Fruit fly (Drosophila melanogaster) whole organism, embryonic: ENCODE data around the gene CG14212.

Source experiments
- CG10267 ChIP-seq: fragments of 200-800 bp; sonication (Bioruptor generic); optimal IDR thresholded peaks from 2 replicates; lab custom pipeline; 2018; ENCODE audit warnings: missing biosample characterization, mild to moderate bottlenecking, missing genetic modification characterization, moderate library complexity
- CG10366 ChIP-seq: fragments of 200-800 bp; sonication (Bioruptor generic); IDR thresholded peaks from 2 replicates; pipeline ENCODE4 v1.3.6; 2022; ENCODE audit warnings: missing biosample characterization, missing genetic modification characterization
- CG10543 ChIP-seq: fragments of 200-800 bp; sonication (Bioruptor generic); optimal IDR thresholded peaks from 3 replicates; lab custom pipeline; 2017; ENCODE audit warnings: missing biosample characterization, mild to moderate bottlenecking, missing genetic modification characterization, moderate library complexity
- CG10979 ChIP-seq: fragments of 200-800 bp; sonication (Bioruptor generic); optimal IDR thresholded peaks from 2 replicates; lab custom pipeline; 2018; ENCODE audit warnings: missing biosample characterization, mild to moderate bottlenecking, missing genetic modification characterization, moderate library complexity
- CG11085 ChIP-seq: fragments of 200-800 bp; sonication (Bioruptor generic); IDR thresholded peaks from 2 replicates; pipeline ENCODE4 v1.3.6; 2022; ENCODE audit warnings: missing biosample characterization, missing genetic modification characterization
- CG11093 ChIP-seq: fragments of 200-800 bp; sonication (Bioruptor generic); IDR thresholded peaks from 3 replicates; pipeline ENCODE4 v1.3.6; 2022; ENCODE audit warnings: missing biosample characterization, missing genetic modification characterization
- CG12769 ChIP-seq: fragments of 200-800 bp; sonication (Bioruptor generic); optimal IDR thresholded peaks from 2 replicates; lab custom pipeline; 2019; ENCODE audit warnings: missing biosample characterization, mild to moderate bottlenecking, missing genetic modification characterization, moderate library complexity
- CG13296 ChIP-seq: fragments of 200-800 bp; sonication (Bioruptor generic); optimal IDR thresholded peaks from 3 replicates; lab custom pipeline; 2018; ENCODE audit warnings: missing biosample characterization, mild to moderate bottlenecking, missing genetic modification characterization
- CG14860 ChIP-seq: fragments of 200-800 bp; sonication (Bioruptor generic); IDR thresholded peaks from 3 replicates; pipeline ENCODE4 v1.3.6; 2022; ENCODE audit warnings: missing biosample characterization, missing genetic modification characterization; ENCODE audit not compliant: partially characterized antibody
- CG17568 ChIP-seq: fragments of 200-800 bp; sonication (Bioruptor generic); optimal IDR thresholded peaks from 2 replicates; lab custom pipeline; 2018; ENCODE audit warnings: missing biosample characterization, mild to moderate bottlenecking, missing genetic modification characterization, moderate library complexity
- CG18619 ChIP-seq: fragments of 200-800 bp; sonication (Bioruptor generic); optimal IDR thresholded peaks from 3 replicates; lab custom pipeline; 2017; ENCODE audit warnings: missing biosample characterization, mild to moderate bottlenecking, missing genetic modification characterization
- CG18764 ChIP-seq: fragments of 200-800 bp; sonication (Bioruptor generic); optimal IDR thresholded peaks from 3 replicates; lab custom pipeline; 2016; ENCODE audit warnings: missing biosample characterization, missing genetic modification characterization
- CG2120 ChIP-seq: fragments of 200-800 bp; sonication (Bioruptor generic); optimal IDR thresholded peaks from 3 replicates; lab custom pipeline; 2016; ENCODE audit warnings: missing biosample characterization, missing genetic modification characterization
- CG30020 ChIP-seq: fragments of 200-800 bp; optimal IDR thresholded peaks from 2 replicates; lab custom pipeline; 2019; ENCODE audit warnings: missing biosample characterization, mild to moderate bottlenecking, missing genetic modification characterization, moderate library complexity
- CG4328 ChIP-seq: fragments of 200-800 bp; sonication (Bioruptor generic); optimal IDR thresholded peaks from 3 replicates; lab custom pipeline; 2017; ENCODE audit warnings: missing biosample characterization, missing genetic modification reagents, missing genetic modification characterization
- CG43689 ChIP-seq: fragments of 200-800 bp; sonication (Bioruptor generic); IDR thresholded peaks from 2 replicates; pipeline ENCODE4 v1.3.6; 2022; ENCODE audit warnings: missing biosample characterization, missing genetic modification characterization
- CG4617 ChIP-seq: fragments of 200-800 bp; sonication (Bioruptor generic); optimal IDR thresholded peaks from 3 replicates; lab custom pipeline; 2016; ENCODE audit warnings: missing biosample characterization, missing genetic modification characterization, borderline replicate concordance
- CG4854 ChIP-seq: fragments of 200-800 bp; sonication (Bioruptor generic); optimal IDR thresholded peaks from 2 replicates; lab custom pipeline; 2016; ENCODE audit warnings: missing biosample characterization, missing genetic modification characterization, inconsistent platforms
- CG5953 ChIP-seq: fragments of 200-800 bp; sonication (Bioruptor generic); IDR thresholded peaks from 2 replicates; pipeline ENCODE4 v1.3.6; 2022; ENCODE audit warnings: missing biosample characterization, missing genetic modification characterization
- CG7357 ChIP-seq: fragments of 200-800 bp; sonication (Bioruptor generic); IDR thresholded peaks from 3 replicates; pipeline ENCODE4 v1.3.6; 2022; ENCODE audit warnings: missing biosample characterization, missing genetic modification characterization
- CG8089 ChIP-seq: fragments of 200-800 bp; sonication (Bioruptor generic); optimal IDR thresholded peaks from 3 replicates; lab custom pipeline; 2016; ENCODE audit warnings: missing biosample characterization, missing genetic modification characterization
- CG9215 ChIP-seq: fragments of 200-800 bp; sonication (Bioruptor generic); IDR thresholded peaks from 2 replicates; pipeline ENCODE4 v1.3.6; 2022; ENCODE audit warnings: missing biosample characterization, missing genetic modification characterization
- D ChIP-seq, 2 experiments: fragments of 200-800 bp in 1 of 2; fragments of >200 bp in 1 of 2; sonication (Bioruptor generic) in 1 of 2; optimal IDR thresholded peaks; 2 replicates in 1 of 2; 3 replicates in 1 of 2; lab custom pipeline; 2017; ENCODE audit warnings: mild to moderate bottlenecking in 1 of 2, missing biosample characterization in 1 of 2, missing genetic modification characterization in 1 of 2, missing genetic modification reagents in 1 of 2
- Dek ChIP-seq: fragments of 200-800 bp; sonication (Bioruptor generic); optimal IDR thresholded peaks from 3 replicates; lab custom pipeline; 2019; ENCODE audit warnings: missing biosample characterization, mild to moderate bottlenecking, missing genetic modification characterization, moderate library complexity
- Doc3 ChIP-seq: fragments of 200-800 bp; sonication (Bioruptor generic); IDR thresholded peaks from 3 replicates; pipeline ENCODE4 v1.3.6; 2022; ENCODE audit warnings: missing biosample characterization, missing genetic modification characterization; ENCODE audit not compliant: partially characterized antibody
- Dp ChIP-seq: fragments of 200-800 bp; sonication (Bioruptor generic); optimal IDR thresholded peaks from 2 replicates; lab custom pipeline; 2018; ENCODE audit warnings: missing biosample characterization, mild to moderate bottlenecking, missing genetic modification characterization, moderate library complexity
- H15 ChIP-seq: fragments of 200-800 bp; sonication (Bioruptor generic); IDR thresholded peaks from 3 replicates; pipeline ENCODE4 v1.3.6; 2022; ENCODE audit warnings: missing biosample characterization, missing genetic modification characterization
- Hey ChIP-seq: fragments of 200-800 bp; sonication (Bioruptor generic); optimal IDR thresholded peaks from 3 replicates; lab custom pipeline; 2018; ENCODE audit warnings: missing biosample characterization, mild to moderate bottlenecking, missing genetic modification characterization
- Lim3 ChIP-seq: fragments of 200-800 bp; sonication (Bioruptor generic); IDR thresholded peaks from 2 replicates; pipeline ENCODE4 v1.3.6; 2022; ENCODE audit warnings: missing biosample characterization, missing genetic modification characterization
- MESR4 ChIP-seq: fragments of 200-800 bp; sonication (Bioruptor generic); optimal IDR thresholded peaks from 2 replicates; lab custom pipeline; 2018; ENCODE audit warnings: missing biosample characterization, mild to moderate bottlenecking, missing genetic modification characterization, moderate library complexity
- Nf-YB ChIP-seq: fragments of 200-800 bp; sonication (Bioruptor generic); optimal IDR thresholded peaks from 3 replicates; lab custom pipeline; 2019; ENCODE audit warnings: missing biosample characterization, mild to moderate bottlenecking, missing genetic modification characterization, moderate library complexity
- bsh ChIP-seq, 2 experiments: fragments of 200-800 bp; sonication (Bioruptor generic); optimal IDR thresholded peaks; 2 replicates each; lab custom pipeline; 2017 to 2018; ENCODE audit warnings: mild to moderate bottlenecking in 2 of 2, missing biosample characterization in 2 of 2, missing genetic modification characterization in 2 of 2, moderate library complexity in 1 of 2
- ci ChIP-seq: fragments of 200-800 bp; sonication (Bioruptor generic); IDR thresholded peaks from 3 replicates; pipeline ENCODE4 v1.3.6; 2022; ENCODE audit warnings: missing biosample characterization, missing genetic modification characterization
- cwo ChIP-seq: fragments of 200-800 bp; sonication (Bioruptor generic); optimal IDR thresholded peaks from 3 replicates; lab custom pipeline; 2017; ENCODE audit warnings: missing biosample characterization, missing genetic modification characterization, mild to moderate bottlenecking, moderate library complexity, missing genetic modification reagents
- dysf ChIP-seq: fragments of 200-800 bp; sonication (Bioruptor generic); IDR thresholded peaks from 3 replicates; pipeline ENCODE4 v1.3.6; 2022; ENCODE audit warnings: missing biosample characterization, missing genetic modification characterization
- emc ChIP-seq: fragments of 200-800 bp; sonication (Bioruptor generic); optimal IDR thresholded peaks from 2 replicates; lab custom pipeline; 2016; ENCODE audit warnings: missing biosample characterization, missing genetic modification characterization
- ems ChIP-seq: fragments of 200-800 bp; sonication (Bioruptor generic); optimal IDR thresholded peaks from 3 replicates; lab custom pipeline; 2016; ENCODE audit warnings: missing biosample characterization, missing genetic modification characterization
- esg ChIP-seq: fragments of 200-800 bp; sonication (Bioruptor generic); conservative IDR thresholded peaks from 2 replicates; pipeline ENCODE4 v1.3.6; 2022; ENCODE audit warnings: missing biosample characterization, missing genetic modification characterization
- gce ChIP-seq: fragments of 200-800 bp; sonication (Bioruptor generic); IDR thresholded peaks from 3 replicates; pipeline ENCODE4 v1.3.6; 2022; ENCODE audit warnings: missing biosample characterization, missing genetic modification characterization
- gfzf ChIP-seq: fragments of 200-800 bp; sonication (Bioruptor generic); optimal IDR thresholded peaks from 2 replicates; lab custom pipeline; 2016; ENCODE audit warnings: missing biosample characterization, mild to moderate bottlenecking, missing genetic modification characterization, moderate library complexity
- gsb-n ChIP-seq: fragments of 200-800 bp; sonication (Bioruptor generic); optimal IDR thresholded peaks from 3 replicates; lab custom pipeline; 2018; ENCODE audit warnings: missing biosample characterization, mild to moderate bottlenecking, missing genetic modification characterization
- hkb ChIP-seq, 2 experiments: fragments of 200-800 bp in 1 of 2; fragments of >200 bp in 1 of 2; sonication (Bioruptor generic) in 1 of 2; IDR thresholded peaks in 1 of 2; optimal IDR thresholded peaks in 1 of 2; 2 replicates each; pipeline versions ENCODE4 v1.3.6 to Lab custom; 2017 to 2022; ENCODE audit warnings: missing biosample characterization in 1 of 2, missing genetic modification characterization in 1 of 2
- klu ChIP-seq: fragments of 200-800 bp; sonication (Bioruptor generic); IDR thresholded peaks from 2 replicates; pipeline ENCODE4 v1.3.6; 2022; ENCODE audit warnings: missing biosample characterization, missing genetic modification characterization
- lbe ChIP-seq: fragments of 200-800 bp; sonication (Bioruptor generic); optimal IDR thresholded peaks from 2 replicates; lab custom pipeline; 2016; ENCODE audit warnings: missing biosample characterization, mild to moderate bottlenecking, missing genetic modification characterization
- maf-S ChIP-seq: fragments of 200-800 bp; sonication (Bioruptor generic); optimal IDR thresholded peaks from 2 replicates; lab custom pipeline; 2016; ENCODE audit warnings: missing biosample characterization, missing genetic modification characterization
- oc ChIP-seq: fragments of 200-800 bp; sonication (Bioruptor generic); optimal IDR thresholded peaks from 2 replicates; lab custom pipeline; 2018; ENCODE audit warnings: missing biosample characterization, mild to moderate bottlenecking, missing genetic modification characterization, moderate library complexity
- org-1 ChIP-seq: fragments of 200-800 bp; sonication (Bioruptor generic); optimal IDR thresholded peaks from 2 replicates; lab custom pipeline; 2017; ENCODE audit warnings: missing biosample characterization, missing genetic modification characterization
- sens-2 ChIP-seq: fragments of 200-800 bp; sonication (Bioruptor generic); IDR thresholded peaks from 2 replicates; pipeline ENCODE4 v1.3.6; 2022; ENCODE audit warnings: missing biosample characterization, missing genetic modification characterization
- wdn ChIP-seq: fragments of 200-800 bp; sonication (Bioruptor generic); IDR thresholded peaks from 2 replicates; pipeline ENCODE4 v1.3.6; 2022; ENCODE audit warnings: missing biosample characterization, missing genetic modification characterization

CG14212 gene

DNA sequence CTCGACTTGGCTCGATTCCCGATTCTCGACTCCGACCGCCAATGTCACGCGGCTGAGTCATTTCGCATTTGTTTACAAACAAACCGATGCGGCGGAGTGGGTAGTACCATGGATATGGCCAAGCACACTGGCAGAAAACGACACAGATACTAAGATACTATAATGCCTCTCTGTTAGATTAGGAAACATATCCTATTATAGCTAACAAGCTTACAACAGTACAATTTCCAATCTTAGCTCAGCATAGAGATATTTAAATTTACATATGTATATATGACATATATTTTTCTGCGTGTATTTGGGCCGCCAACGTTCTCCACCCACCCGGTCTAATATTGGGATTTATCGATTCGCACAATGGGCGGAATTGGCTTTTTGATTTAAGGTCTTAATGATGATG is 21.6 kb upstream of the CG14212 start (continued):
- TF ChIP-seq CG10366 (GFP tag; lab: Robert Waterston, UW) (peak; percentile 88), sens-2 (GFP tag; lab: Robert Waterston, UW) (peak; percentile 62; the same call in 1 of the 2 replicates), bsh (GFP tag; optimal IDR thresholded peaks at IDR 0.05; lab: Kevin White, UChicago) (peak; percentile 56 to 70), CG11085 (GFP tag; lab: Robert Waterston, UW) (peak; percentile 78), Nf-YB (GFP tag; lab: Kevin White, UChicago) (peak; percentile 36), gfzf (GFP tag; lab: Kevin White, UChicago) (no peak), H15 (GFP tag; lab: Robert Waterston, UW) (peak; percentile 69; the same call in 2 of the 3 replicates), oc (tag; lab: Kevin White, UChicago) (no peak), CG14860 (GFP tag; lab: Robert Waterston, UW) (no peak), D (optimal IDR thresholded peaks at IDR 0.05; lab: Kevin White, UChicago) (no peak), D (GFP tag; optimal IDR thresholded peaks at IDR 0.05; lab: Kevin White, UChicago) (peak; percentile 62), ci (GFP tag; lab: Robert Waterston, UW) (peak; percentile 80), CG4854 (peak; percentile 45), ems (GFP tag; lab: Kevin White, UChicago) (peak; percentile 57), Dp (no peak), CG13296 (GFP tag; lab: Kevin White, UChicago) (peak; percentile 64), dysf (peak; percentile 86), CG10979 (peak; percentile 65), hkb (optimal IDR thresholded peaks at IDR 0.05; lab: Kevin White, UChicago) (no peak), hkb (GFP tag; IDR thresholded peaks at IDR 0.05; lab: Robert Waterston, UW) (peak; percentile 88), lbe (GFP tag; lab: Kevin White, UChicago) (peak; percentile 30), CG30020 (tag; lab: Kevin White, UChicago) (peak; percentile 6), Hey (no peak), maf-S (GFP tag; lab: Kevin White, UChicago) (peak; percentile 2), org-1 (GFP tag; lab: Kevin White, UChicago) (peak; percentile 66), gce (GFP tag; lab: Robert Waterston, UW) (peak; percentile 60; the same call in 1 of the 3 replicates), CG12769 (peak; percentile 94), MESR4 (GFP tag; lab: Kevin White, UChicago) (no peak), CG10267 (peak; percentile 59), CG8089 (no peak), CG43689 (GFP tag; lab: Robert Waterston, UW) (no peak), wdn (GFP tag; lab: Robert Waterston, UW) (peak; percentile 67), CG18619 (GFP tag; lab: Kevin White, UChicago) (peak; percentile 50), esg (GFP tag; lab: Robert Waterston, UW) (peak; percentile 74), CG2120 (GFP tag; lab: Kevin White, UChicago) (peak; percentile 80), Dek (tag; lab: Kevin White, UChicago) (peak; percentile 64), CG4328 (peak; percentile 49), CG11093 (GFP tag; lab: Robert Waterston, UW) (0 out of 3 replicates have a peak, but pooled peaks have one; percentile 43), CG9215 (GFP tag; lab: Robert Waterston, UW) (peak; percentile 73), emc (GFP tag; lab: Kevin White, UChicago) (no peak), CG10543 (GFP tag; lab: Kevin White, UChicago) (peak; percentile 66), gsb-n (tag; lab: Kevin White, UChicago) (peak; percentile 28), cwo (peak; percentile 75), Lim3 (GFP tag; lab: Robert Waterston, UW) (peak; percentile 45; the same call in 1 of the 2 replicates), CG18764 (peak; percentile 35), Doc3 (GFP tag; lab: Robert Waterston, UW) (no peak), CG17568 (GFP tag; lab: Kevin White, UChicago) (peak; percentile 18), CG7357 (GFP tag; lab: Robert Waterston, UW) (peak; percentile 56; the same call in 1 of the 3 replicates), CG4617 (GFP tag; lab: Kevin White, UChicago) (peak; percentile 14), CG5953 (peak; percentile 61), klu (GFP tag; lab: Robert Waterston, UW) (peak; percentile 74)
